Worm (Caenorhabditis elegans) whole organism, L2 larva: ENCODE data around the gene ZK262.4.

ENCODE experiments used
- ZK546.5 ChIP-seq: sonication (generic microtip); optimal IDR thresholded peaks from 2 replicates; lab custom pipeline; 2017; ENCODE audit warnings: missing biosample characterization, missing genetic modification characterization
- aly-2 ChIP-seq: fragments of 150-350 bp; optimal IDR thresholded peaks from 2 replicates; lab custom pipeline; 2014; ENCODE audit warnings: missing biosample characterization, missing genetic modification characterization
- blmp-1 ChIP-seq: sonication (generic microtip); optimal IDR thresholded peaks from 2 replicates; lab custom pipeline; 2017; ENCODE audit warnings: missing genetic modification characterization, mild to moderate bottlenecking, missing compliant biosample characterization, antibody characterized with exemption, moderate library complexity; ENCODE audit not compliant: insufficient read depth
- elt-3 ChIP-seq: sonication (generic microtip); optimal IDR thresholded peaks from 2 replicates; lab custom pipeline; 2017; ENCODE audit warnings: missing biosample characterization, missing genetic modification characterization
- nhr-11 ChIP-seq: fragments of 150-350 bp; optimal IDR thresholded peaks from 2 replicates; lab custom pipeline; 2014; ENCODE audit warnings: missing biosample characterization, missing genetic modification characterization
- skn-1 ChIP-seq: sonication (generic microtip); optimal IDR thresholded peaks from 2 replicates; lab custom pipeline; 2017; ENCODE audit warnings: missing biosample characterization, missing genetic modification characterization

DNA sequence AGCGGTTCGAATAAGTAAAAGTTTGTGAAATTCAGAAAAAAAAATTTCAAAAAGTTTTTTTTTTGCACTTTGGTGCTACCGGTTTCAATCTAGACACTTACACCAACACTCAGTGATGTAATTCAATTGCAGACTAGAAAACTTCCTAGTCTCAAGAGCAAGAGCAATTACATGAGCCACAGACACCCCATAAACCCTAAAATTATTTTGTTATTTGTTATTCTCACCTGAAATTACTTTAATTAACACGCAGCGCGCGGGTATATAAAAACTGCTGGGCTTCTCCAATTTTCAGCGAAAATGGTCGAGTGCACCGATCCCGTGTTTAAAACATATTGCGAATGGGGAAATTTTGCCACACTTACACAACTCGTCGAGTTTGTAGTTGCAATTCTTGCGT is 1.9 kb upstream of the ZK262.4 start, which contains the start of gene srw-83:
- TF ChIP-seq skn-1 (no peak), aly-2 (tag; lab: Kevin White, UChicago) (no peak), nhr-11 (tag; lab: Kevin White, UChicago) (no peak), ZK546.5 (no peak), elt-3 (tag; lab: Kevin White, UChicago) (no peak), blmp-1 (tag; lab: Kevin White, UChicago) (no peak)
